Worm (Caenorhabditis elegans): ENCODE results near the gene C29F5.1.

The C29F5.1 gene

ce11 chrII:6346551-6347079 is 43.3 kb downstream of the C29F5.1 start (continued):
- no peak for TF ChIP-seq nhr-27 (tag; optimal IDR thresholded peaks at IDR 0.05)
- peak; percentile 30; the same call in 1 of the 2 replicates for TF ChIP-seq ztf-25 (GFP tag; IDR thresholded peaks at IDR 0.05)
- no peak for TF ChIP-seq bed-2 (GFP tag; IDR thresholded peaks at IDR 0.05)
- TF ChIP-seq cebp-1 (GFP tag; IDR thresholded peaks at IDR 0.05), result peak; percentile 98
- TF ChIP-seq cebp-1 (tag; optimal IDR thresholded peaks at IDR 0.05), result peak; percentile 98
- peak; percentile 93 for TF ChIP-seq K11D2.4 (GFP tag; IDR thresholded peaks at IDR 0.05)
- TF ChIP-seq madf-6 (GFP tag; IDR thresholded peaks at IDR 0.05), result peak; percentile 29; the same call in 1 of the 2 replicates
- TF ChIP-seq Y56A3A.18 (GFP tag; IDR thresholded peaks at IDR 0.05), result peak; percentile 83; the same call in 1 of the 2 replicates
- no peak for TF ChIP-seq ccch-3 (GFP tag; optimal IDR thresholded peaks at IDR 0.05)
- no peak for TF ChIP-seq madf-8 (GFP tag; conservative IDR thresholded peaks at IDR 0.05)
- TF ChIP-seq zfh-2 (GFP tag; conservative IDR thresholded peaks at IDR 0.05), result no peak
- peak in 1 of 2 experiments; percentile 10 for TF ChIP-seq rec-8 (tag; optimal IDR thresholded peaks at IDR 0.05)
- TF ChIP-seq mxl-1 (tag; optimal IDR thresholded peaks at IDR 0.05), result no peak
- no peak for TF ChIP-seq tbx-9 (tag; optimal IDR thresholded peaks at IDR 0.05; ENCODE audit: borderline replicate concordance)
- 0 out of 2 replicates have a peak, but pooled peaks have one; percentile 26 for TF ChIP-seq attf-3 (GFP tag; conservative IDR thresholded peaks at IDR 0.05)
- peak; percentile 60; the same call in 1 of the 2 replicates for TF ChIP-seq Y95B8A.8 (GFP tag; IDR thresholded peaks at IDR 0.05)
- peak; percentile 93 for TF ChIP-seq chd-7 (tag; optimal IDR thresholded peaks at IDR 0.05)
- no peak for TF ChIP-seq hmg-20 (GFP tag; IDR thresholded peaks at IDR 0.05)
- TF ChIP-seq zim-3 (tag; optimal IDR thresholded peaks at IDR 0.05), result peak; percentile 90
- peak; percentile 83 for TF ChIP-seq lin-40 (tag; optimal IDR thresholded peaks at IDR 0.05)
- no peak for TF ChIP-seq F57A8.1 (GFP tag; optimal IDR thresholded peaks at IDR 0.05)
- TF ChIP-seq gei-17 (GFP tag; optimal IDR thresholded peaks at IDR 0.05), result peak; percentile 80
- no peak for TF ChIP-seq die-1 (tag; optimal IDR thresholded peaks at IDR 0.05)
- TF ChIP-seq aptf-3 (GFP tag; IDR thresholded peaks at IDR 0.05), result no peak
- no peak for TF ChIP-seq F39B2.1 (GFP tag; IDR thresholded peaks at IDR 0.05)
- no peak for TF ChIP-seq hlh-12 (tag; optimal IDR thresholded peaks at IDR 0.05)
- TF ChIP-seq Y79H2A.3 (GFP tag; conservative IDR thresholded peaks at IDR 0.05), result no peak; the same call in 1 of the 2 replicates
- TF ChIP-seq lir-1 (GFP tag; conservative IDR thresholded peaks at IDR 0.05), result 0 out of 2 replicates have a peak, but pooled peaks have one; percentile 31
- peak; percentile 73; the same call in 1 of the 2 replicates for TF ChIP-seq ekl-4 (GFP tag; IDR thresholded peaks at IDR 0.05)
- TF ChIP-seq fkh-3 (tag; optimal IDR thresholded peaks at IDR 0.05), result peak; percentile 87
- TF ChIP-seq mel-28 (tag; optimal IDR thresholded peaks at IDR 0.05; ENCODE audit: borderline replicate concordance), result peak; percentile 75
- peak; percentile 56 for TF ChIP-seq unc-130 (GFP tag; optimal IDR thresholded peaks at IDR 0.05)
- TF ChIP-seq dpff-1 (tag; optimal IDR thresholded peaks at IDR 0.05), result peak; percentile 48
- peak; percentile 57 for TF ChIP-seq lin-54 (GFP tag; optimal IDR thresholded peaks at IDR 0.05)
- peak; percentile 74 for TF ChIP-seq ceh-79 (tag; optimal IDR thresholded peaks at IDR 0.05)
- TF ChIP-seq repo-1 (tag; optimal IDR thresholded peaks at IDR 0.05), result peak; percentile 97
- TF ChIP-seq hrde-1 (tag; optimal IDR thresholded peaks at IDR 0.05; ENCODE audit: borderline replicate concordance), result peak; percentile 50
- TF ChIP-seq cebp-2 (GFP tag; IDR thresholded peaks at IDR 0.05), result 0 out of 2 replicates have a peak, but pooled peaks have one; percentile 65
- no peak for TF ChIP-seq F55B11.4 (tag; optimal IDR thresholded peaks at IDR 0.05; ENCODE audit: borderline replicate concordance, insufficient read depth)
- peak; percentile 63 for TF ChIP-seq athp-1 (tag; optimal IDR thresholded peaks at IDR 0.05)
- TF ChIP-seq Y53G8AR.9 (GFP tag; conservative IDR thresholded peaks at IDR 0.05), result peak; percentile 97
- no peak for TF ChIP-seq Y53F4B.3 (GFP tag; IDR thresholded peaks at IDR 0.05)
- no peak for TF ChIP-seq ceh-40 (GFP tag; IDR thresholded peaks at IDR 0.05)
- no peak for TF ChIP-seq egrh-3 (GFP tag; IDR thresholded peaks at IDR 0.05)
- peak; percentile 62; the same call in 1 of the 2 replicates for TF ChIP-seq lin-26 (GFP tag; IDR thresholded peaks at IDR 0.05)

Data from whole organism, young adult.